Comparison of ENCODE assay signal across 4 fruit fly cellular contexts in the genomic region with DNA sequence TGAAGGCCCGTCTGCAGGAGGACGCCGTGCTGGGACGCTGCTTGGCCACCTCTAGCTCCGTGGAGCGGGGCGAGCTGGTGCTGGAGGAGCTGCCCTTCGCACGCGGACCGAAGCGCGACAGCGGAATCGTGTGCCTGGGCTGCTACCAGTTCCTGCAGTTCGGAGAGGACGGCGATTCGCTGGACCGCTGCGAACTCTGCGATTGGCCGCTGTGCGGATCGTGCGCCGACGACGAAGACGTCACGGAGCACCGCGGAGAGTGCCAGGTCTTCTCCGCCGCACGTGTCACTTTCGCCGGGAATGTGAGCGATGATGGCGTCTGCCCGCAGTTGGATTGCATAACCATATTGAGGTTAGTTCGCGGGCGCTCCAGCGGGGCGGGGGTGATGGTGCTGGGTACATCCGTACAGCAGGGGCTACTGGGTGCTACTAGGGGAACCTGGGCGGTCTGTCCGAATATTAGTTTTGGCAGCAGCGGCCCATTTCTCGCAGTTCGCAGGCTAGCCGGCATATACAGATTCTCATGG.
A peak's percentile ranks its signal among the peaks of the same experiment; 100 is the strongest.
TF ChIP-seq lines count a peak whose summit lies in the region.

No protein-coding gene starts in this region.

- no peak for TF ChIP-seq CTCF in whole organism, embryonic (GFP tag; optimal IDR thresholded peaks at IDR 0.05; lab: Kevin White, UChicago)

TF ChIP-seq in whole organism, adult, 20 proteins besides CTCF, POLR2A, EP300 and RAD21:
- TF ChIP-seq CG33017 (tag; optimal IDR thresholded peaks at IDR 0.05; lab: Kevin White, UChicago) (no peak), toe (GFP tag; optimal IDR thresholded peaks at IDR 0.05; lab: Kevin White, UChicago) (no peak), pad (GFP tag; optimal IDR thresholded peaks at IDR 0.05; lab: Kevin White, UChicago) (no peak), CG12768 (GFP tag; optimal IDR thresholded peaks at IDR 0.05; lab: Kevin White, UChicago) (peak; percentile 36), CG7101 (tag; optimal IDR thresholded peaks at IDR 0.05; lab: Kevin White, UChicago) (no peak), CG7045 (GFP tag; optimal IDR thresholded peaks at IDR 0.05; lab: Kevin White, UChicago) (no peak), cnc (optimal IDR thresholded peaks at IDR 0.05; lab: Kevin White, UChicago) (no peak), CG5204 (GFP tag; optimal IDR thresholded peaks at IDR 0.05; lab: Kevin White, UChicago) (no peak)
TF ChIP-seq in whole organism, adult: peak in this region for 1.

TF ChIP-seq in whole organism, embryonic, 481 proteins besides CTCF, POLR2A, EP300 and RAD21 (continues in another document):
- no peak for TF ChIP-seq esg (GFP tag; conservative IDR thresholded peaks at IDR 0.05; lab: Robert Waterston, UW)
- no peak for TF ChIP-seq NfI (GFP tag; optimal IDR thresholded peaks at IDR 0.05; lab: Kevin White, UChicago)
- TF ChIP-seq odd (GFP tag; optimal IDR thresholded peaks at IDR 0.05; lab: Kevin White, UChicago), result no peak
- TF ChIP-seq CG8089 (GFP tag; optimal IDR thresholded peaks at IDR 0.05; lab: Kevin White, UChicago), result no peak
- no peak for TF ChIP-seq Oaz (GFP tag; IDR thresholded peaks at IDR 0.05; lab: Robert Waterston, UW)
- TF ChIP-seq CG12299 (tag; optimal IDR thresholded peaks at IDR 0.05; lab: Kevin White, UChicago), result no peak
- no peak for TF ChIP-seq psq (GFP tag; optimal IDR thresholded peaks at IDR 0.05; lab: Kevin White, UChicago)
- TF ChIP-seq CG16813 (GFP tag; IDR thresholded peaks at IDR 0.05; lab: Robert Waterston, UW; ENCODE audit: partially characterized antibody), result 0 out of 3 replicates have a peak, but pooled peaks have one; percentile 17
- TF ChIP-seq CG8944 (GFP tag; optimal IDR thresholded peaks at IDR 0.05; lab: Kevin White, UChicago), result no peak
- no peak for TF ChIP-seq CG16863 (GFP tag; optimal IDR thresholded peaks at IDR 0.05; lab: Kevin White, UChicago)
- no peak for TF ChIP-seq CG7987 (GFP tag; optimal IDR thresholded peaks at IDR 0.05; lab: Kevin White, UChicago)
- no peak for TF ChIP-seq Ptx1 (GFP tag; IDR thresholded peaks at IDR 0.05; lab: Robert Waterston, UW)
- no peak for TF ChIP-seq ranshi (GFP tag; IDR thresholded peaks at IDR 0.05; lab: Robert Waterston, UW)
- no peak for TF ChIP-seq CG2202 (tag; optimal IDR thresholded peaks at IDR 0.05; lab: Kevin White, UChicago)
- no peak for TF ChIP-seq klu (GFP tag; IDR thresholded peaks at IDR 0.05; lab: Robert Waterston, UW)
- TF ChIP-seq CG7745 (tag; optimal IDR thresholded peaks at IDR 0.05; lab: Kevin White, UChicago), result no peak
- peak; percentile 77 for TF ChIP-seq Deaf1 (tag; optimal IDR thresholded peaks at IDR 0.05; lab: Kevin White, UChicago)
- peak in 1 of 2 experiments; percentile 97 for TF ChIP-seq Pdp1 (GFP tag; optimal IDR thresholded peaks at IDR 0.05; lab: Kevin White, UChicago)
- no peak for TF ChIP-seq shn (GFP tag; optimal IDR thresholded peaks at IDR 0.05; lab: Kevin White, UChicago)
- peak; percentile 32; the same call in 1 of the 2 replicates for TF ChIP-seq gsb (GFP tag; IDR thresholded peaks at IDR 0.05; lab: Robert Waterston, UW)
- TF ChIP-seq Hand (GFP tag; optimal IDR thresholded peaks at IDR 0.05; lab: Kevin White, UChicago), result no peak
- no peak for TF ChIP-seq CG11247 (GFP tag; IDR thresholded peaks at IDR 0.05; lab: Robert Waterston, UW)
- TF ChIP-seq CG42726 (GFP tag; IDR thresholded peaks at IDR 0.05; lab: Robert Waterston, UW; ENCODE audit: partially characterized antibody), result no peak
- TF ChIP-seq HHEX (GFP tag; optimal IDR thresholded peaks at IDR 0.05; lab: Kevin White, UChicago), result no peak
- 0 out of 2 replicates have a peak, but pooled peaks have one; percentile 22 for TF ChIP-seq inv (GFP tag; IDR thresholded peaks at IDR 0.05; lab: Robert Waterston, UW; ENCODE audit: partially characterized antibody)

TF ChIP-seq in whole organism, prepupa, 60 proteins besides CTCF, POLR2A, EP300 and RAD21:
- TF ChIP-seq dsx (GFP tag; optimal IDR thresholded peaks at IDR 0.05; lab: Kevin White, UChicago; ENCODE audit: poor library complexity, severe bottlenecking), result no peak
- TF ChIP-seq Eip78C (GFP tag; lab: Kevin White, UChicago), result peak; percentile 11

TF ChIP-seq in whole organism, pupa, 21 proteins besides CTCF, POLR2A, EP300 and RAD21:
- TF ChIP-seq Snoo (tag; optimal IDR thresholded peaks at IDR 0.05; lab: Kevin White, UChicago) (no peak), CG4496 (GFP tag; IDR thresholded peaks at IDR 0.05; lab: Robert Waterston, UW) (peak; percentile 17; the same call in 1 of the 3 replicates), CG32121 (GFP tag; IDR thresholded peaks at IDR 0.05; lab: Robert Waterston, UW) (peak; percentile 45; the same call in 1 of the 2 replicates), CG13204 (GFP tag; optimal IDR thresholded peaks at IDR 0.05; lab: Kevin White, UChicago) (no peak), Pif1A (GFP tag; optimal IDR thresholded peaks at IDR 0.05; lab: Kevin White, UChicago) (no peak), CG15710 (tag; optimal IDR thresholded peaks at IDR 0.05; lab: Kevin White, UChicago) (no peak), CG8301 (tag; optimal IDR thresholded peaks at IDR 0.05; lab: Kevin White, UChicago) (no peak), gl (tag; optimal IDR thresholded peaks at IDR 0.05; lab: Kevin White, UChicago) (no peak), CG8159 (tag; optimal IDR thresholded peaks at IDR 0.05; lab: Kevin White, UChicago) (no peak), fd96Ca (GFP tag; IDR thresholded peaks at IDR 0.05; lab: Robert Waterston, UW) (no peak), CG34367 (tag; optimal IDR thresholded peaks at IDR 0.05; lab: Kevin White, UChicago) (no peak), CG12605 (GFP tag; IDR thresholded peaks at IDR 0.05; lab: Robert Waterston, UW) (no peak), CG17806 (tag; optimal IDR thresholded peaks at IDR 0.05; lab: Kevin White, UChicago) (no peak)
